Worm (Caenorhabditis elegans) whole organism, L4 larva: ENCODE results near the gene sars-2.

ENCODE experiments used
- F10B5.3 ChIP-seq: sonication (generic microtip); optimal IDR thresholded peaks from 2 replicates; lab custom pipeline; 2016; ENCODE audit warnings: mild to moderate bottlenecking, missing genetic modification characterization, missing compliant biosample characterization
- F37D6.2 ChIP-seq: sonication (generic microtip); optimal IDR thresholded peaks from 2 replicates; lab custom pipeline; 2016; ENCODE audit warnings: mild to moderate bottlenecking, missing genetic modification characterization, missing compliant biosample characterization
- F44E2.7 ChIP-seq: fragments of 200-800 bp; sonication (Bioruptor generic); IDR thresholded peaks from 2 replicates; pipeline ENCODE4 v2.1.2; 2022; ENCODE audit warnings: missing genetic modification characterization, missing compliant biosample characterization
- F49E8.2 ChIP-seq: sonication (generic microtip); optimal IDR thresholded peaks from 2 replicates; lab custom pipeline; 2016; ENCODE audit warnings: missing compliant biosample characterization, mild to moderate bottlenecking, missing genetic modification characterization, borderline replicate concordance
- Y105C5A.15 ChIP-seq: fragments of 200-800 bp; sonication (Bioruptor generic); IDR thresholded peaks from 2 replicates; pipeline ENCODE4 v1.3.6; 2022; ENCODE audit warnings: missing genetic modification characterization, missing compliant biosample characterization
- Y5F2A.4 ChIP-seq: fragments of 200-800 bp; sonication (Bioruptor generic); optimal IDR thresholded peaks from 2 replicates; lab custom pipeline; 2018; ENCODE audit warnings: mild to moderate bottlenecking, missing genetic modification characterization, missing compliant biosample characterization
- Y75B8A.6 ChIP-seq: fragments of 200-800 bp; sonication (Bioruptor generic); IDR thresholded peaks from 2 replicates; pipeline ENCODE4 v1.3.6; 2022; ENCODE audit warnings: missing genetic modification reagents, missing genetic modification characterization, missing compliant biosample characterization
- aly-2 ChIP-seq: sonication (generic microtip); optimal IDR thresholded peaks from 2 replicates; lab custom pipeline; 2018; ENCODE audit warnings: missing biosample characterization, missing genetic modification characterization
- ceh-20 ChIP-seq: fragments of 200-800 bp; sonication (Bioruptor generic); IDR thresholded peaks from 2 replicates; pipeline ENCODE4 v1.3.6; 2022; ENCODE audit warnings: missing genetic modification reagents, missing genetic modification characterization, missing compliant biosample characterization
- ceh-28 ChIP-seq: fragments of 150-350 bp; optimal IDR thresholded peaks from 2 replicates; lab custom pipeline; 2014; ENCODE audit warnings: missing biosample characterization, missing genetic modification reagents, missing genetic modification characterization
- ceh-62 ChIP-seq: sonication (generic microtip); optimal IDR thresholded peaks from 2 replicates; lab custom pipeline; 2017; ENCODE audit warnings: missing biosample characterization, missing genetic modification characterization
- cey-2 ChIP-seq: sonication (generic microtip); optimal IDR thresholded peaks from 3 replicates; lab custom pipeline; 2017; ENCODE audit warnings: missing genetic modification characterization, mild to moderate bottlenecking, missing compliant biosample characterization, antibody characterized with exemption, borderline replicate concordance; ENCODE audit not compliant: insufficient read depth
- ctbp-1 ChIP-seq: fragments of 200-800 bp; sonication (Bioruptor generic); IDR thresholded peaks from 2 replicates; pipeline ENCODE4 v1.3.6; 2022; ENCODE audit warnings: missing genetic modification reagents, missing genetic modification characterization, missing compliant biosample characterization
- daf-16 ChIP-seq, 3 experiments: sonication (generic microtip); optimal IDR thresholded peaks; 2 replicates each; lab custom pipeline; 2016 to 2017; ENCODE audit warnings: missing genetic modification characterization in 3 of 3, missing genetic modification reagents in 3 of 3, mild to moderate bottlenecking in 2 of 3, missing compliant biosample characterization in 2 of 3, missing biosample characterization in 1 of 3, moderate library complexity in 1 of 3
- dmd-8 ChIP-seq: fragments of 200-800 bp; sonication (Bioruptor generic); IDR thresholded peaks from 2 replicates; pipeline ENCODE4 v1.3.6; 2022; ENCODE audit warnings: missing genetic modification characterization, missing compliant biosample characterization
- duxl-1 ChIP-seq: sonication (generic microtip); optimal IDR thresholded peaks from 2 replicates; lab custom pipeline; 2016; ENCODE audit warnings: mild to moderate bottlenecking, missing genetic modification characterization, moderate library complexity, missing compliant biosample characterization; ENCODE audit not compliant: poor library complexity
- egl-27 ChIP-seq: sonication (generic microtip); optimal IDR thresholded peaks from 3 replicates; lab custom pipeline; 2017; ENCODE audit warnings: missing biosample characterization, missing genetic modification reagents, missing genetic modification characterization
- fos-1 ChIP-seq: fragments of 150-350 bp; optimal IDR thresholded peaks from 2 replicates; lab custom pipeline; 2014; ENCODE audit warnings: missing biosample characterization, missing genetic modification characterization
- gei-8 ChIP-seq: fragments of 200-800 bp; sonication (Bioruptor generic); optimal IDR thresholded peaks from 2 replicates; lab custom pipeline; 2018; ENCODE audit warnings: mild to moderate bottlenecking, missing genetic modification characterization, missing compliant biosample characterization
- hmg-1.1 ChIP-seq: fragments of 200-800 bp; sonication (Bioruptor generic); IDR thresholded peaks from 2 replicates; pipeline ENCODE4 v1.3.6; 2022; ENCODE audit warnings: missing genetic modification reagents, missing genetic modification characterization, missing compliant biosample characterization
- jun-1 ChIP-seq: fragments of 150-350 bp; optimal IDR thresholded peaks from 2 replicates; lab custom pipeline; 2014; ENCODE audit warnings: missing biosample characterization, missing genetic modification reagents, missing genetic modification characterization
- lim-7 ChIP-seq: fragments of 200-800 bp; sonication (Bioruptor generic); IDR thresholded peaks from 2 replicates; pipeline ENCODE4 v1.3.6; 2022; ENCODE audit warnings: missing genetic modification characterization, missing compliant biosample characterization
- lin-15B ChIP-seq: fragments of 150-350 bp; sonication (generic microtip); optimal IDR thresholded peaks from 3 replicates; lab custom pipeline; 2014; ENCODE audit warnings: missing biosample characterization, missing genetic modification characterization
- lin-39 ChIP-seq: fragments of 150-350 bp; optimal IDR thresholded peaks from 2 replicates; lab custom pipeline; 2014; ENCODE audit warnings: missing biosample characterization, missing genetic modification reagents, missing genetic modification characterization
- lir-3 ChIP-seq: sonication (generic microtip); optimal IDR thresholded peaks from 2 replicates; lab custom pipeline; 2016; ENCODE audit warnings: mild to moderate bottlenecking, missing genetic modification characterization, missing compliant biosample characterization
- mxl-2 ChIP-seq: fragments of 200-800 bp; sonication (Bioruptor generic); conservative IDR thresholded peaks from 2 replicates; pipeline ENCODE4 v1.3.6; 2022; ENCODE audit warnings: missing genetic modification reagents, missing genetic modification characterization, missing compliant biosample characterization
- mxl-3 ChIP-seq: fragments of 200-800 bp; sonication (Bioruptor generic); optimal IDR thresholded peaks from 2 replicates; lab custom pipeline; 2018; ENCODE audit warnings: mild to moderate bottlenecking, missing genetic modification characterization, missing compliant biosample characterization
- nhr-10 ChIP-seq: fragments of 150-350 bp; optimal IDR thresholded peaks from 2 replicates; lab custom pipeline; 2014; ENCODE audit warnings: missing biosample characterization, missing genetic modification characterization
- nhr-102 ChIP-seq: sonication (generic microtip); optimal IDR thresholded peaks from 2 replicates; lab custom pipeline; 2016; ENCODE audit warnings: mild to moderate bottlenecking, missing genetic modification characterization, moderate library complexity, missing compliant biosample characterization
- nhr-28 ChIP-seq: fragments of 150-350 bp; optimal IDR thresholded peaks from 2 replicates; lab custom pipeline; 2014; ENCODE audit warnings: missing biosample characterization, missing genetic modification characterization
- nhr-76 ChIP-seq: fragments of 150-350 bp; optimal IDR thresholded peaks from 2 replicates; lab custom pipeline; 2014; ENCODE audit warnings: missing biosample characterization, missing genetic modification characterization
- nhr-77 ChIP-seq: fragments of 150-350 bp; optimal IDR thresholded peaks from 2 replicates; lab custom pipeline; 2014; ENCODE audit warnings: missing biosample characterization, missing genetic modification characterization
- pha-4 ChIP-seq, 2 experiments: fragments of 150-350 bp in 1 of 2; fragments of 200-800 bp in 1 of 2; sonication (Bioruptor generic) in 1 of 2; IDR thresholded peaks in 1 of 2; optimal IDR thresholded peaks in 1 of 2; 2 replicates each; pipeline versions ENCODE4 v1.3.6 to Lab custom; 2014 to 2022; ENCODE audit warnings: missing genetic modification characterization in 2 of 2, missing genetic modification reagents in 2 of 2, missing biosample characterization in 1 of 2, missing compliant biosample characterization in 1 of 2
- php-3 ChIP-seq: fragments of 200-800 bp; sonication (Bioruptor generic); IDR thresholded peaks from 2 replicates; pipeline ENCODE4 v1.3.6; 2022; ENCODE audit warnings: missing genetic modification reagents, missing genetic modification characterization, missing compliant biosample characterization
- pqm-1 ChIP-seq: sonication (generic microtip); optimal IDR thresholded peaks from 2 replicates; lab custom pipeline; 2017; ENCODE audit warnings: missing biosample characterization, missing genetic modification characterization
- saeg-2 ChIP-seq: fragments of 200-800 bp; sonication (Bioruptor generic); IDR thresholded peaks from 2 replicates; pipeline ENCODE4 v1.3.6; 2022; ENCODE audit warnings: missing genetic modification reagents, missing genetic modification characterization, missing compliant biosample characterization
- set-16 ChIP-seq: fragments of 200-800 bp; sonication (Bioruptor generic); IDR thresholded peaks from 2 replicates; pipeline ENCODE4 v1.3.6; 2022; ENCODE audit warnings: missing genetic modification reagents, missing genetic modification characterization, missing compliant biosample characterization
- snpc-1.2 ChIP-seq: fragments of 200-800 bp; sonication (Bioruptor generic); IDR thresholded peaks from 2 replicates; pipeline ENCODE4 v1.3.6; 2022; ENCODE audit warnings: missing genetic modification reagents, missing genetic modification characterization, missing compliant biosample characterization
- spr-3 ChIP-seq: fragments of 200-800 bp; sonication (Bioruptor generic); optimal IDR thresholded peaks from 2 replicates; lab custom pipeline; 2018; ENCODE audit warnings: mild to moderate bottlenecking, missing genetic modification characterization, missing compliant biosample characterization
- tra-1 ChIP-seq: fragments of 200-800 bp; sonication (Bioruptor generic); IDR thresholded peaks from 2 replicates; pipeline ENCODE4 v1.3.6; 2022; ENCODE audit warnings: missing genetic modification reagents, missing genetic modification characterization, missing compliant biosample characterization
- unc-39 ChIP-seq: sonication (generic microtip); optimal IDR thresholded peaks from 2 replicates; lab custom pipeline; 2017; ENCODE audit warnings: missing biosample characterization, missing genetic modification characterization
- unc-62 ChIP-seq, 3 experiments: fragments of 150-350 bp in 1 of 3; sonication (generic microtip); optimal IDR thresholded peaks in 2 of 3; peaks in 1 of 3; 1 replicate in 1 of 3; 2 replicates in 2 of 3; lab custom pipeline; 2014 to 2017; ENCODE audit warnings: missing biosample characterization in 3 of 3, missing genetic modification characterization in 3 of 3, missing genetic modification reagents in 3 of 3, missing genotype in 1 of 3
- vab-7 ChIP-seq: fragments of 200-800 bp; sonication (Bioruptor generic); IDR thresholded peaks from 2 replicates; pipeline ENCODE4 v1.3.6; 2022; ENCODE audit warnings: missing genetic modification reagents, missing genetic modification characterization, missing compliant biosample characterization
- zfp-2 ChIP-seq: sonication (generic microtip); optimal IDR thresholded peaks from 2 replicates; lab custom pipeline; 2016; ENCODE audit warnings: mild to moderate bottlenecking, missing genetic modification characterization, missing compliant biosample characterization
- zfp-3 ChIP-seq: fragments of 200-800 bp; sonication (Bioruptor generic); conservative IDR thresholded peaks from 2 replicates; pipeline ENCODE4 v1.3.6; 2022; ENCODE audit warnings: missing genetic modification reagents, missing genetic modification characterization, missing compliant biosample characterization
- zip-11 ChIP-seq: fragments of 200-800 bp; sonication (Bioruptor generic); IDR thresholded peaks from 2 replicates; pipeline ENCODE4 v1.3.6; 2022; ENCODE audit warnings: missing genetic modification characterization, missing compliant biosample characterization
- ztf-11 ChIP-seq: fragments of 150-350 bp; optimal IDR thresholded peaks from 2 replicates; lab custom pipeline; 2014; ENCODE audit warnings: missing biosample characterization, missing genetic modification characterization

sars-2 gene

ce11 chrIV:4400350-4401326 is 43.2 kb downstream of the sars-2 start, which contains the start of gene Y24D9A.6 (continued):
- TF ChIP-seq zip-11 (GFP tag; lab: Robert Waterston, UW): no peak
- TF ChIP-seq php-3: no peak
- TF ChIP-seq tra-1 (GFP tag; lab: Robert Waterston, UW): peak; percentile 35; the same call in 1 of the 2 replicates
- TF ChIP-seq F10B5.3 (tag; lab: Kevin White, UChicago): no peak
- TF ChIP-seq set-16 (GFP tag; lab: Robert Waterston, UW): peak; percentile 81
- peak; percentile 27 for TF ChIP-seq nhr-10 (tag; lab: Kevin White, UChicago)
- TF ChIP-seq ceh-62: no peak
- TF ChIP-seq ctbp-1: no peak
- no peak for TF ChIP-seq lin-15B (tag; lab: Kevin White, UChicago)
- no peak for TF ChIP-seq spr-3 (GFP tag; lab: Kevin White, UChicago)
- TF ChIP-seq pha-4 (GFP tag; IDR thresholded peaks at IDR 0.05; lab: Robert Waterston, UW): peak; percentile 28; the same call in 1 of the 2 replicates
- TF ChIP-seq pha-4 (tag; optimal IDR thresholded peaks at IDR 0.05; lab: Kevin White, UChicago): no peak
- TF ChIP-seq ztf-11 (tag; lab: Kevin White, UChicago): no peak
- 0 out of 2 replicates have a peak, but pooled peaks have one; percentile 24 for TF ChIP-seq dmd-8
- TF ChIP-seq nhr-102 (tag; lab: Kevin White, UChicago): peak; percentile 15
- no peak for TF ChIP-seq F37D6.2 (tag; lab: Kevin White, UChicago)
- TF ChIP-seq fos-1: no peak
- peak; percentile 50 for TF ChIP-seq mxl-3
- no peak for TF ChIP-seq Y105C5A.15
- TF ChIP-seq zfp-3 (GFP tag; lab: Robert Waterston, UW): no peak
- TF ChIP-seq snpc-1.2: no peak
- no peak for TF ChIP-seq vab-7 (GFP tag; lab: Robert Waterston, UW)
- TF ChIP-seq nhr-76 (tag; lab: Kevin White, UChicago): no peak
- peak; percentile 13; the same call in 1 of the 2 replicates for TF ChIP-seq hmg-1.1
- no peak for TF ChIP-seq saeg-2
- no peak for TF ChIP-seq aly-2 (tag; lab: Kevin White, UChicago)
- no peak for TF ChIP-seq F49E8.2 (tag; lab: Kevin White, UChicago)
- no peak for TF ChIP-seq daf-16 (GFP tag; optimal IDR thresholded peaks at IDR 0.05; lab: Kevin White, UChicago)
- TF ChIP-seq daf-16 (tag; optimal IDR thresholded peaks at IDR 0.05; lab: Kevin White, UChicago): peak; percentile 3
- TF ChIP-seq Y75B8A.6 (GFP tag; lab: Robert Waterston, UW): no peak
- peak; percentile 69 for TF ChIP-seq nhr-28 (tag; lab: Kevin White, UChicago)
- no peak for TF ChIP-seq jun-1 (tag; lab: Kevin White, UChicago)
- TF ChIP-seq pqm-1 (tag; lab: Kevin White, UChicago): no peak
- TF ChIP-seq cey-2 (tag; lab: Kevin White, UChicago): peak; percentile 23
- TF ChIP-seq duxl-1 (tag; lab: Kevin White, UChicago): no peak
- TF ChIP-seq F44E2.7 (GFP tag; lab: Robert Waterston, UW): no peak
- peak in 1 of 2 experiments; percentile 99 for TF ChIP-seq unc-62 (GFP tag; optimal IDR thresholded peaks at IDR 0.05 in 1 of 2; lab: Kevin White, UChicago)
- TF ChIP-seq unc-62 (tag; optimal IDR thresholded peaks at IDR 0.05; lab: Kevin White, UChicago): no peak
- TF ChIP-seq lim-7 (GFP tag; lab: Robert Waterston, UW): no peak
- TF ChIP-seq lir-3 (tag; lab: Kevin White, UChicago): no peak
- no peak for TF ChIP-seq zfp-2
- no peak for TF ChIP-seq egl-27
- TF ChIP-seq Y5F2A.4: no peak
- TF ChIP-seq lin-39 (tag; lab: Kevin White, UChicago): no peak
- TF ChIP-seq unc-39 (tag; lab: Kevin White, UChicago): no peak
- peak; percentile 69; the same call in 1 of the 2 replicates for TF ChIP-seq ceh-20
- no peak for TF ChIP-seq mxl-2 (GFP tag; lab: Robert Waterston, UW)
- peak; percentile 56 for TF ChIP-seq ceh-28 (tag; lab: Kevin White, UChicago)
- no peak for TF ChIP-seq gei-8 (GFP tag; lab: Kevin White, UChicago)
- no peak for TF ChIP-seq nhr-77 (tag; lab: Kevin White, UChicago)
